Fruit fly (Drosophila melanogaster) whole organism, prepupa: ENCODE measurements around the gene CG14543.

Source experiments
- Blimp-1 ChIP-seq: fragments of 200-800 bp; sonication (Bioruptor generic); optimal IDR thresholded peaks from 3 replicates; lab custom pipeline; 2017; ENCODE audit warnings: missing biosample characterization, missing genetic modification characterization, mild to moderate bottlenecking, moderate library complexity, missing genetic modification reagents
- CG10631 ChIP-seq: fragments of 200-800 bp; sonication (Bioruptor generic); optimal IDR thresholded peaks from 2 replicates; lab custom pipeline; 2016; ENCODE audit warnings: missing biosample characterization, missing genetic modification characterization
- CG10669 ChIP-seq: fragments of 200-800 bp; sonication (Bioruptor generic); optimal IDR thresholded peaks from 3 replicates; lab custom pipeline; 2018; ENCODE audit warnings: missing biosample characterization, mild to moderate bottlenecking, missing genetic modification characterization, moderate library complexity
- CG11294 ChIP-seq: fragments of 200-800 bp; sonication (Bioruptor generic); IDR thresholded peaks from 2 replicates; pipeline ENCODE4 v1.3.6; 2022; ENCODE audit warnings: missing biosample characterization, missing genetic modification characterization
- CG15336 ChIP-seq: fragments of 200-800 bp; sonication (Bioruptor generic); IDR thresholded peaks from 2 replicates; pipeline ENCODE4 v1.3.6; 2022; ENCODE audit warnings: missing biosample characterization, missing genetic modification characterization
- CG1621 ChIP-seq: fragments of 200-800 bp; sonication (Bioruptor generic); optimal IDR thresholded peaks from 3 replicates; lab custom pipeline; 2018; ENCODE audit warnings: missing biosample characterization, mild to moderate bottlenecking, missing genetic modification characterization
- CG16779 ChIP-seq: fragments of 200-800 bp; sonication (Bioruptor generic); optimal IDR thresholded peaks from 3 replicates; lab custom pipeline; 2017; ENCODE audit warnings: missing biosample characterization, mild to moderate bottlenecking, missing genetic modification characterization
- CG3032 ChIP-seq: fragments of 200-800 bp; optimal IDR thresholded peaks from 2 replicates; lab custom pipeline; 2019; ENCODE audit warnings: missing biosample characterization, mild to moderate bottlenecking, missing genetic modification characterization, moderate library complexity
- CG31627 ChIP-seq: fragments of 200-800 bp; sonication (Bioruptor generic); optimal IDR thresholded peaks from 3 replicates; lab custom pipeline; 2016; ENCODE audit warnings: missing biosample characterization, missing genetic modification characterization
- CG32006 ChIP-seq: fragments of 200-800 bp; sonication (Bioruptor generic); optimal IDR thresholded peaks from 3 replicates; lab custom pipeline; 2017; ENCODE audit warnings: missing biosample characterization, mild to moderate bottlenecking, missing genetic modification characterization
- CG34406 ChIP-seq: fragments of 200-800 bp; sonication (Bioruptor generic); optimal IDR thresholded peaks from 3 replicates; lab custom pipeline; 2016; ENCODE audit warnings: missing biosample characterization, missing genetic modification characterization
- CG6163 ChIP-seq: fragments of 200-800 bp; sonication (Bioruptor generic); IDR thresholded peaks from 3 replicates; pipeline ENCODE4 v1.3.6; 2022; ENCODE audit warnings: missing biosample characterization, missing genetic modification characterization
- CG6792 ChIP-seq: fragments of 200-800 bp; sonication (Bioruptor generic); optimal IDR thresholded peaks from 3 replicates; lab custom pipeline; 2016; ENCODE audit warnings: missing biosample characterization, missing genetic modification characterization
- CG6808 ChIP-seq: fragments of 200-800 bp; sonication (Bioruptor generic); optimal IDR thresholded peaks from 3 replicates; lab custom pipeline; 2017; ENCODE audit warnings: missing biosample characterization, missing genetic modification characterization, mild to moderate bottlenecking, moderate library complexity, missing genetic modification reagents
- CG6854 ChIP-seq: fragments of 200-800 bp; sonication (Bioruptor generic); optimal IDR thresholded peaks from 2 replicates; lab custom pipeline; 2017; ENCODE audit warnings: missing biosample characterization, mild to moderate bottlenecking, missing genetic modification characterization
- CG7368 ChIP-seq: fragments of 200-800 bp; sonication (Bioruptor generic); optimal IDR thresholded peaks from 3 replicates; lab custom pipeline; 2016; ENCODE audit warnings: missing biosample characterization, missing genetic modification characterization
- CG8119 ChIP-seq: fragments of 200-800 bp; sonication (Bioruptor generic); IDR thresholded peaks from 3 replicates; pipeline ENCODE4 v1.3.6; 2022; ENCODE audit warnings: missing biosample characterization, missing genetic modification characterization
- CG8632 ChIP-seq: fragments of 200-800 bp; sonication (Bioruptor generic); optimal IDR thresholded peaks from 3 replicates; lab custom pipeline; 2016; ENCODE audit warnings: missing biosample characterization, missing genetic modification characterization
- Eip93F ChIP-seq: fragments of 200-800 bp; sonication (Bioruptor generic); optimal IDR thresholded peaks from 2 replicates; lab custom pipeline; 2016; ENCODE audit warnings: missing biosample characterization, mild to moderate bottlenecking, missing genetic modification characterization
- Ets21C ChIP-seq: fragments of 200-800 bp; sonication (Bioruptor generic); optimal IDR thresholded peaks from 3 replicates; lab custom pipeline; 2016; ENCODE audit warnings: missing biosample characterization, missing genetic modification characterization
- Gug ChIP-seq: fragments of 200-800 bp; sonication (Bioruptor generic); IDR thresholded peaks from 2 replicates; pipeline ENCODE4 v1.3.6; 2022; ENCODE audit warnings: missing biosample characterization, missing genetic modification characterization
- Hr38 ChIP-seq: sonication (Bioruptor generic); optimal IDR thresholded peaks from 2 replicates; lab custom pipeline; 2016; ENCODE audit warnings: missing biosample characterization, missing genetic modification characterization
- Hr4 ChIP-seq: fragments of 200-800 bp; sonication (Bioruptor generic); optimal IDR thresholded peaks from 3 replicates; lab custom pipeline; 2016; ENCODE audit warnings: missing biosample characterization, missing genetic modification characterization
- OdsH ChIP-seq: fragments of 200-800 bp; sonication (Bioruptor generic); optimal IDR thresholded peaks from 3 replicates; lab custom pipeline; 2016; ENCODE audit warnings: missing biosample characterization, missing genetic modification characterization
- Smox ChIP-seq: fragments of 200-800 bp; sonication (Bioruptor generic); optimal IDR thresholded peaks from 3 replicates; lab custom pipeline; 2016; ENCODE audit warnings: missing biosample characterization, missing genetic modification characterization
- Sox102F ChIP-seq: fragments of 200-800 bp; sonication (Bioruptor generic); optimal IDR thresholded peaks from 2 replicates; lab custom pipeline; 2016; ENCODE audit warnings: missing biosample characterization, mild to moderate bottlenecking, missing genetic modification characterization
- Sox14 ChIP-seq: fragments of 200-800 bp; sonication (Bioruptor generic); optimal IDR thresholded peaks from 3 replicates; lab custom pipeline; 2016; ENCODE audit warnings: missing biosample characterization, missing genetic modification characterization
- Sox15 ChIP-seq: fragments of 200-800 bp; sonication (Bioruptor generic); optimal IDR thresholded peaks from 3 replicates; lab custom pipeline; 2016; ENCODE audit warnings: missing biosample characterization, missing genetic modification characterization
- achi ChIP-seq: fragments of 200-800 bp; sonication (Bioruptor generic); optimal IDR thresholded peaks from 3 replicates; lab custom pipeline; 2016; ENCODE audit warnings: missing biosample characterization, missing genetic modification characterization
- acj6 ChIP-seq: fragments of 200-800 bp; sonication (Bioruptor generic); optimal IDR thresholded peaks from 3 replicates; lab custom pipeline; 2016; ENCODE audit warnings: missing biosample characterization, missing genetic modification characterization
- cyc ChIP-seq: fragments of 200-800 bp; sonication (Bioruptor generic); optimal IDR thresholded peaks from 3 replicates; lab custom pipeline; 2016; ENCODE audit warnings: missing biosample characterization, missing genetic modification characterization
- dac ChIP-seq: fragments of 200-800 bp; sonication (Bioruptor generic); optimal IDR thresholded peaks from 2 replicates; lab custom pipeline; 2017; ENCODE audit warnings: missing biosample characterization, mild to moderate bottlenecking, missing genetic modification characterization
- dsx ChIP-seq: fragments of 200-800 bp; optimal IDR thresholded peaks from 3 replicates; lab custom pipeline; 2019; ENCODE audit warnings: missing biosample characterization, mild to moderate bottlenecking, missing genetic modification characterization, moderate library complexity; ENCODE audit not compliant: poor library complexity, severe bottlenecking
- eg ChIP-seq: fragments of 200-800 bp; sonication (Bioruptor generic); IDR thresholded peaks from 3 replicates; pipeline ENCODE4 v1.3.6; 2022; ENCODE audit warnings: missing biosample characterization, missing genetic modification characterization
- fd85E ChIP-seq: fragments of 200-800 bp; sonication (Bioruptor generic); optimal IDR thresholded peaks from 3 replicates; lab custom pipeline; 2016; ENCODE audit warnings: missing biosample characterization, missing genetic modification characterization
- fkh ChIP-seq: fragments of 200-800 bp; sonication (Bioruptor generic); optimal IDR thresholded peaks from 3 replicates; lab custom pipeline; 2017; ENCODE audit warnings: missing biosample characterization, mild to moderate bottlenecking, missing genetic modification characterization, moderate library complexity
- lz ChIP-seq: fragments of 200-800 bp; sonication (Bioruptor generic); optimal IDR thresholded peaks from 3 replicates; lab custom pipeline; 2016; ENCODE audit warnings: missing biosample characterization, missing genetic modification characterization
- net ChIP-seq: fragments of 200-800 bp; sonication (Bioruptor generic); optimal IDR thresholded peaks from 3 replicates; lab custom pipeline; 2016; ENCODE audit warnings: missing biosample characterization, missing genetic modification characterization
- salr ChIP-seq, 2 experiments: fragments of 200-800 bp; sonication (Bioruptor generic); optimal IDR thresholded peaks; 3 replicates each; lab custom pipeline; 2016 to 2018; ENCODE audit warnings: missing biosample characterization in 2 of 2, missing genetic modification characterization in 2 of 2, mild to moderate bottlenecking in 1 of 2
- spab ChIP-seq: fragments of 200-800 bp; sonication (Bioruptor generic); optimal IDR thresholded peaks from 2 replicates; lab custom pipeline; 2017; ENCODE audit warnings: missing biosample characterization, mild to moderate bottlenecking, missing genetic modification characterization, missing genetic modification reagents
- ss ChIP-seq, 2 experiments: fragments of 200-800 bp; sonication (Bioruptor generic); optimal IDR thresholded peaks; 2 replicates in 1 of 2; 3 replicates in 1 of 2; lab custom pipeline; 2017 to 2018; ENCODE audit warnings: mild to moderate bottlenecking in 2 of 2, missing biosample characterization in 2 of 2, missing genetic modification characterization in 2 of 2, moderate library complexity in 1 of 2
- svp ChIP-seq: fragments of 200-800 bp; sonication (Bioruptor generic); peaks from one replicate; lab custom pipeline; 2016; ENCODE audit warnings: missing biosample characterization, missing genetic modification characterization
- topi ChIP-seq: fragments of 200-800 bp; sonication (Bioruptor generic); optimal IDR thresholded peaks from 3 replicates; lab custom pipeline; 2016; ENCODE audit warnings: missing biosample characterization, missing genetic modification characterization
- vri ChIP-seq: fragments of 200-800 bp; sonication (Bioruptor generic); optimal IDR thresholded peaks from 3 replicates; lab custom pipeline; 2016; ENCODE audit warnings: missing biosample characterization, mild to moderate bottlenecking, missing genetic modification characterization

The CG14543 gene

dm6 chr3R:26059195-26059594 lies 2.8 kb downstream of the CG14543 start, which contains the start of the genes RpL34a and Trmt61 (continued):
- peak; percentile 31; the same call in 1 of the 2 replicates for TF ChIP-seq Gug (GFP tag; lab: Robert Waterston, UW)
- peak; percentile 43; the same call in 1 of the 2 replicates for TF ChIP-seq CG15336 (GFP tag; lab: Robert Waterston, UW)
- peak; percentile 45 for TF ChIP-seq CG10631
- TF ChIP-seq Eip93F (GFP tag; lab: Kevin White, UChicago), result no peak
- peak; percentile 98 for TF ChIP-seq fkh (GFP tag; lab: Kevin White, UChicago)
- peak; percentile 70 for TF ChIP-seq CG16779
- TF ChIP-seq CG32006, result peak; percentile 46
- TF ChIP-seq achi (GFP tag; lab: Kevin White, UChicago), result peak; percentile 77
- TF ChIP-seq CG31627, result peak; percentile 74
- TF ChIP-seq Sox15 (GFP tag; lab: Kevin White, UChicago), result peak; percentile 6
- peak; percentile 50 for TF ChIP-seq Ets21C (GFP tag; lab: Kevin White, UChicago)
- no peak for TF ChIP-seq spab
- TF ChIP-seq CG1621 (tag; lab: Kevin White, UChicago), result peak; percentile 14
- peak; percentile 73 for TF ChIP-seq CG3032 (tag; lab: Kevin White, UChicago)
- TF ChIP-seq OdsH (GFP tag; lab: Kevin White, UChicago), result peak; percentile 73
- TF ChIP-seq fd85E (GFP tag; lab: Kevin White, UChicago), result peak; percentile 50
- peak; percentile 78 for TF ChIP-seq Sox102F
- peak; percentile 79 for TF ChIP-seq topi (GFP tag; lab: Kevin White, UChicago)
- TF ChIP-seq lz (GFP tag; lab: Kevin White, UChicago), result peak; percentile 81
- TF ChIP-seq Hr4 (GFP tag; lab: Kevin White, UChicago), result peak; percentile 47
- TF ChIP-seq svp (GFP tag; lab: Kevin White, UChicago), result peak; percentile 90
- peak; percentile 70 for TF ChIP-seq vri (GFP tag; lab: Kevin White, UChicago)

dm6 chr3R:26062911-26063310 lies 6.5 kb downstream of the CG14543 start, which contains the start of gene CG14551:
Gene CG14551, minus strand, starts transcription at chr3R:26063011.
- no peak for TF ChIP-seq Sox14
- no peak for TF ChIP-seq CG11294 (GFP tag; lab: Robert Waterston, UW)
- TF ChIP-seq salr (GFP tag; optimal IDR thresholded peaks at IDR 0.05; lab: Kevin White, UChicago), result no peak
- no peak for TF ChIP-seq CG6854 (GFP tag; lab: Kevin White, UChicago)
- no peak for TF ChIP-seq ss (GFP tag; optimal IDR thresholded peaks at IDR 0.05; lab: Kevin White, UChicago)
- TF ChIP-seq acj6, result no peak
- no peak for TF ChIP-seq CG16779
- no peak for TF ChIP-seq cyc
- no peak for TF ChIP-seq Sox15 (GFP tag; lab: Kevin White, UChicago)
- no peak for TF ChIP-seq CG6163
- no peak for TF ChIP-seq eg (GFP tag; lab: Robert Waterston, UW)
- TF ChIP-seq net (GFP tag; lab: Kevin White, UChicago), result no peak
- no peak for TF ChIP-seq CG8119 (GFP tag; lab: Robert Waterston, UW)
- no peak for TF ChIP-seq CG6808

- TF ChIP-seq ss (GFP tag; optimal IDR thresholded peaks at IDR 0.05; lab: Kevin White, UChicago) (no peak), CG6163 (no peak), dsx (GFP tag; lab: Kevin White, UChicago) (no peak), CG6792 (GFP tag; lab: Kevin White, UChicago) (no peak), CG10669 (no peak), CG8632 (no peak), CG7368 (GFP tag; lab: Kevin White, UChicago) (no peak), dac (GFP tag; lab: Kevin White, UChicago) (no peak), CG34406 (GFP tag; lab: Kevin White, UChicago) (no peak), Hr38 (GFP tag; lab: Kevin White, UChicago) (no peak), Smox (GFP tag; lab: Kevin White, UChicago) (no peak), Blimp-1 (GFP tag; lab: Kevin White, UChicago) (no peak), Sox102F (no peak), salr (GFP tag; optimal IDR thresholded peaks at IDR 0.05; lab: Kevin White, UChicago) (no peak)
- TF ChIP-seq, all 60 proteins: peak for 0
Observed at dm6 chr3R:26064708-26065107, 8.3 kb downstream of the CG14543 start.
